Worm (Caenorhabditis elegans) whole organism, L3 larva: Measurements from ENCODE around the gene mlt-8.

Experiments
- eor-1 ChIP-seq, 2 experiments: fragments of 150-350 bp; optimal IDR thresholded peaks; 2 replicates each; lab custom pipeline; 2014 to 2018; ENCODE audit warnings: missing biosample characterization in 2 of 2, missing genetic modification characterization in 2 of 2
- nhr-23 ChIP-seq: fragments of 150-350 bp; optimal IDR thresholded peaks from 2 replicates; lab custom pipeline; 2014; ENCODE audit warnings: missing biosample characterization, missing genetic modification reagents, missing genetic modification characterization
- nhr-77 ChIP-seq: fragments of 150-350 bp; optimal IDR thresholded peaks from 2 replicates; lab custom pipeline; 2014; ENCODE audit warnings: missing biosample characterization, missing genetic modification characterization

DNA sequence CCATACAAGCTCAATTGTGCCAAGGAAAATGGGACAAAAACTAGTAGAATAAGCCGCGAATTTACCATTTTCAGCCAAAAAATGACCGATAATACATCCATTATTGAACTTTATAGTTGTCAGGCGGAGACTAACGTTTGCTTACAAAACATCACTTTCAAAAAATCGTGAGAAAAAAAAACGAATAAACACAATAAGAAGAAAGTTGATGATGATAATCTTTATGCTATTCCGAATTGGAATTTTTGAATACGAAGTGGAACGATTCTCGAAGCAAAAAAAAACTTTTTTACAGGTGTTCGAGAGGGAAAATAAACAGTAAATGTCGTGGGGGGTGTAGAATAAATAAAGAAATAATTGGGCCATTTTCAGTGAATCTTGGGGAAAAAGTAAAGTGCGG lies 5.7 kb upstream of the mlt-8 start, which contains the start of gene W08F4.7:
- TF ChIP-seq nhr-77 (tag; lab: Kevin White, UChicago) = no peak
- TF ChIP-seq eor-1 (tag; optimal IDR thresholded peaks at IDR 0.05; lab: Kevin White, UChicago) = no peak
- no peak for TF ChIP-seq nhr-23 (tag; lab: Kevin White, UChicago)
